Worm (Caenorhabditis elegans) whole organism, late embryonic: ENCODE results near the gene F53A2.9.

ENCODE experiments used
- hlh-30 ChIP-seq: sonication (generic microtip); optimal IDR thresholded peaks from 2 replicates; lab custom pipeline; 2017; ENCODE audit warnings: antibody characterized with exemption, missing genetic modification characterization, missing compliant biosample characterization; ENCODE audit not compliant: insufficient read depth
- mec-3 ChIP-seq: sonication (generic microtip); optimal IDR thresholded peaks from 2 replicates; lab custom pipeline; 2016; ENCODE audit warnings: borderline replicate concordance, missing genetic modification characterization, missing compliant biosample characterization
- nhr-11 ChIP-seq: fragments of 150-350 bp; optimal IDR thresholded peaks from 2 replicates; lab custom pipeline; 2014; ENCODE audit warnings: missing biosample characterization, missing genetic modification characterization
- odd-2 ChIP-seq: sonication (generic microtip); optimal IDR thresholded peaks from 2 replicates; lab custom pipeline; 2017; ENCODE audit warnings: antibody characterized with exemption, mild to moderate bottlenecking, missing genetic modification characterization, missing compliant biosample characterization
- unc-55 ChIP-seq: sonication (generic microtip); optimal IDR thresholded peaks from 2 replicates; lab custom pipeline; 2017; ENCODE audit warnings: missing biosample characterization, missing genetic modification reagents, missing genetic modification characterization

DNA sequence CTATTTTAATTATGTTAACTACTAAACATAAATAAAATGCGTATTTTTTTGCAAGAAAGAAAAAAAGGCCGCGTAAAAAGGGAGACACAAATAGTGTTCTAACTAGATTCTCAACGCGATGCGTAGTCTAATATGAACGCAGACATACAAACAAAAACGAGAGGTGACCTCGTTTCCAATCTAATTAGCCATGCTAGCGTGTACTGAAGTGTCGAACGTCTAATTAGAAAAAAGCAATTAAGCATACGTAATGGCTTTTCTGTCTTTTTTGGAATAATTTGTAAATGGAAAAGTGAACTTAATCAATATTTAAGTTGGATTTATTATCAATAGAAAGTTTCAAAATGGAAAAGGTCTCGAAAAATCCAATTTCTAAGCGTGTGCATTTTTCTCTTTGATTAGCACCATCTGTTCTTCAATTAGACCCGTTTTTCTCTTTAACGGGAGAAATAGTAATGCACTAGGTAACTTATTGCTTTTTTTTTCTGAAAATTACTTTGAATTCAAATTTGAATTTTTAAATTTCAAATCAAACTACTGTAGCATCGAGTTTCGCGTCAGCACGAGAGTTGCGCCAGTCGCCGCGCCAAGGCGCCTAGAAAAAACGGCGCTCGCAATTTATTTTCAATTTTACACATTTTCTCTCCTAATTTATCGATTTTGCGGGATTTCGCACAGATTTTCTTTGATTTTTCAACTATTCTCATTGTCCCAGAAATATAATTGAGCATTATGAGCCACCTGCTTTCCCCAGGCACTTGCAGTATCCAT lies 18.5 kb downstream of the F53A2.9 start:
- TF ChIP-seq hlh-30 (no peak), mec-3 (no peak), odd-2 (tag; lab: Kevin White, UChicago) (no peak), unc-55 (no peak), nhr-11 (tag; lab: Kevin White, UChicago) (no peak)
